Worm (Caenorhabditis elegans): Measurements from ENCODE around the gene C16D2.3.

The C16D2.3 gene

ce11 chrII:9115644-9116043 lies 22.3 kb upstream of the C16D2.3 start:
- TF ChIP-seq nhr-25 (tag; optimal IDR thresholded peaks at IDR 0.05) (no peak), crh-2 (tag; optimal IDR thresholded peaks at IDR 0.05) (peak; percentile 32), sma-9 (GFP tag; optimal IDR thresholded peaks at IDR 0.05) (peak; percentile 37), sma-9 (tag; optimal IDR thresholded peaks at IDR 0.05) (no peak), lsy-2 (tag; optimal IDR thresholded peaks at IDR 0.05) (peak in 1 of 2 experiments; percentile 43), nhr-21 (tag; optimal IDR thresholded peaks at IDR 0.05) (peak; percentile 58), peb-1 (tag; optimal IDR thresholded peaks at IDR 0.05) (no peak)

- TF ChIP-seq ztf-11 (tag; optimal IDR thresholded peaks at IDR 0.05), result no peak
- no peak for TF ChIP-seq nhr-10 (tag; optimal IDR thresholded peaks at IDR 0.05)
- no peak for TF ChIP-seq ZK546.5 (tag; optimal IDR thresholded peaks at IDR 0.05)
- peak; percentile 35 for TF ChIP-seq nhr-129 (tag; optimal IDR thresholded peaks at IDR 0.05)
- no peak for TF ChIP-seq sma-9 (GFP tag; optimal IDR thresholded peaks at IDR 0.05)
- TF ChIP-seq sma-9 (tag; optimal IDR thresholded peaks at IDR 0.05), result no peak
- TF ChIP-seq fos-1 (tag; optimal IDR thresholded peaks at IDR 0.05), result peak; percentile 99
- TF ChIP-seq lsy-2 (tag; optimal IDR thresholded peaks at IDR 0.05), result peak in 1 of 2 experiments; percentile 1
Measured at ce11 chrII:9116404-9116803, 21.5 kb upstream of the C16D2.3 start.

ce11 chrII:9117789-9118242 lies 20.1 kb upstream of the C16D2.3 start:
- TF ChIP-seq mbf-1 (tag; optimal IDR thresholded peaks at IDR 0.05) (no peak), crh-2 (tag; optimal IDR thresholded peaks at IDR 0.05) (peak; percentile 47), nhr-77 (tag; optimal IDR thresholded peaks at IDR 0.05) (no peak), nhr-21 (tag; optimal IDR thresholded peaks at IDR 0.05) (peak; percentile 78), lin-39 (tag; optimal IDR thresholded peaks at IDR 0.05) (no peak), nhr-6 (tag; optimal IDR thresholded peaks at IDR 0.05) (peak; percentile 6), fos-1 (tag; optimal IDR thresholded peaks at IDR 0.05) (peak; percentile 92), sma-9 (GFP tag; optimal IDR thresholded peaks at IDR 0.05) (peak; percentile 80), sma-9 (tag; optimal IDR thresholded peaks at IDR 0.05) (no peak), mab-5 (tag; optimal IDR thresholded peaks at IDR 0.05) (no peak), nhr-11 (tag; optimal IDR thresholded peaks at IDR 0.05) (no peak), F13H6.1 (tag; optimal IDR thresholded peaks at IDR 0.05) (no peak), ztf-4 (tag; optimal IDR thresholded peaks at IDR 0.05) (peak; percentile 46), unc-62 (GFP tag; optimal IDR thresholded peaks at IDR 0.05) (no peak), lsy-2 (tag; optimal IDR thresholded peaks at IDR 0.05) (peak; percentile 5 to 56), zag-1 (tag; optimal IDR thresholded peaks at IDR 0.05) (peak; percentile 30), dmd-4 (tag; optimal IDR thresholded peaks at IDR 0.05) (peak; percentile 25), C34F6.9 (tag; optimal IDR thresholded peaks at IDR 0.05) (peak; percentile 22), nhr-237 (tag; optimal IDR thresholded peaks at IDR 0.05) (no peak), nhr-129 (tag; optimal IDR thresholded peaks at IDR 0.05) (peak; percentile 1)

ce11 chrII:9120329-9120728 lies 17.6 kb upstream of the C16D2.3 start:
- TF ChIP-seq Y55F3AM.14 (GFP tag; optimal IDR thresholded peaks at IDR 0.05) (no peak), nhr-25 (tag; optimal IDR thresholded peaks at IDR 0.05) (no peak), mab-5 (tag; optimal IDR thresholded peaks at IDR 0.05) (no peak), lin-39 (tag; optimal IDR thresholded peaks at IDR 0.05) (no peak), elt-3 (tag; optimal IDR thresholded peaks at IDR 0.05) (no peak), ztf-4 (tag; optimal IDR thresholded peaks at IDR 0.05) (no peak), elt-1 (tag; optimal IDR thresholded peaks at IDR 0.05) (no peak), nhr-11 (tag; optimal IDR thresholded peaks at IDR 0.05) (no peak)

ce11 chrII:9120813-9121554 lies 16.9 kb upstream of the C16D2.3 start:
- TF ChIP-seq sma-9 (GFP tag; optimal IDR thresholded peaks at IDR 0.05) (peak; percentile 42), sma-9 (tag; optimal IDR thresholded peaks at IDR 0.05) (no peak), nhr-77 (tag; optimal IDR thresholded peaks at IDR 0.05) (no peak), ztf-4 (tag; optimal IDR thresholded peaks at IDR 0.05) (peak; percentile 25), ceh-82 (tag; optimal IDR thresholded peaks at IDR 0.05) (no peak), mbf-1 (tag; optimal IDR thresholded peaks at IDR 0.05) (no peak), lsy-2 (tag; optimal IDR thresholded peaks at IDR 0.05) (peak in 1 of 2 experiments; percentile 6), sma-3 (GFP tag; optimal IDR thresholded peaks at IDR 0.05) (no peak), lin-11 (tag; optimal IDR thresholded peaks at IDR 0.05) (no peak), nhr-12 (tag; optimal IDR thresholded peaks at IDR 0.05) (no peak)
